Worm (Caenorhabditis elegans): ENCODE measurements around the gene sra-39.

Gene sra-39

ce11 chrX:13876860-13877259 is 26.4 kb downstream of the sra-39 start:
- no peak for TF ChIP-seq unc-62 (GFP tag; optimal IDR thresholded peaks at IDR 0.05)
- TF ChIP-seq nhr-2 (tag; optimal IDR thresholded peaks at IDR 0.05), result no peak
- no peak for TF ChIP-seq ham-2 (GFP tag; optimal IDR thresholded peaks at IDR 0.05)
- TF ChIP-seq lsy-2 (tag; optimal IDR thresholded peaks at IDR 0.05), result no peak

ce11 chrX:13875913-13876312 is 27.3 kb downstream of the sra-39 start:
- TF ChIP-seq ces-1 (GFP tag; optimal IDR thresholded peaks at IDR 0.05), result peak; percentile 87
- TF ChIP-seq mep-1 (tag; optimal IDR thresholded peaks at IDR 0.05), result no peak

- TF ChIP-seq lin-13 (tag; optimal IDR thresholded peaks at IDR 0.05), result no peak
- TF ChIP-seq hlh-1 (tag; optimal IDR thresholded peaks at IDR 0.05), result peak; percentile 98
- TF ChIP-seq nhr-12 (tag; optimal IDR thresholded peaks at IDR 0.05), result no peak
- TF ChIP-seq unc-62 (GFP tag; optimal IDR thresholded peaks at IDR 0.05), result peak; percentile 90
- peak; percentile 88 for TF ChIP-seq unc-120 (tag; optimal IDR thresholded peaks at IDR 0.05; ENCODE audit: poor library complexity, severe bottlenecking)
- TF ChIP-seq sptf-1 (tag; optimal IDR thresholded peaks at IDR 0.05), result peak; percentile 9
These were observed 29.8 kb downstream of the sra-39 start for ce11 chrX:13873324-13873933.

DNA sequence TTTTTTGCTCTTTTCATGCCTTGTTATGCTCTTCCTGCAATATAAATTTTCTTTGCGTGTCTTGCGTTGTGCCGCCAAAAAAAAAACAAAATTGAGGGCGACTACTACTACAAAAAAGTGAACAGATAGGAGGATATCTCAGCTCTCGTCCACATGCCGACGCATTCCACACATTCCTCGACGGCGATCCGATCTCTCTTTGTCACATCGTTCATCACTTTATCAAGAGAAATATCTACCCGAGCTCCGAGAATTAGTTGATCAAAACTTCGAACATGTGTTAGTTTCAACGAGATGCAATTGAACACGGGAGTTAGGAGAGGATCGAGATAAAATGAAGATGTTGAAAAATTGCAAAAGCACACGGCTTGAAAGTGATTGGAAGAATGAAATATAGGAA is 32.1 kb downstream of the sra-39 start:
- peak; percentile 58 for TF ChIP-seq unc-62 (GFP tag; optimal IDR thresholded peaks at IDR 0.05)
- TF ChIP-seq mep-1 (tag; optimal IDR thresholded peaks at IDR 0.05), result no peak

- TF ChIP-seq nhr-76 (tag; optimal IDR thresholded peaks at IDR 0.05) (no peak), blmp-1 (tag; optimal IDR thresholded peaks at IDR 0.05) (peak; percentile 83), mep-1 (tag; optimal IDR thresholded peaks at IDR 0.05) (no peak)
These were observed 39.0 kb downstream of the sra-39 start, which contains the start of gene M03B6.3 for ce11 chrX:13864191-13864590. TSS of gene M03B6.3 (minus strand) at chrX:13864292.

DNA sequence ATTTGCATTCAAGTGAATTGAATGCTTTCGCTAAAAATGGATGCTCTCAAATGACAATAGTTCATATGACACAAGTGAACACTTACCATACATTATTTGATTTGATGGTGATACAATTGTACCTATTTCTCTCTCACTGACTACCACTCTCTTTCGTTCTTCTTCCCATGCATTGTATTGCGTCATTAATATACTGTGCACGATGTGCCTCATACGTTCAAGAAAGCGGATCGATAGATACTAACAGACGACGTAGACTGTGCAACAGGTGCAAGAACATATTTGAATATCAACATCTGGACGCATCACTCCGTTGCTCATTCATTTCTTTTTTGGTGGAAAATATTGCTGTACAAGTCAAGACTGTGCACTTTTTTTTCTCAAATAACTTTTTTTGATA is 44.5 kb downstream of the sra-39 start, which contains the start of gene M03B6.4:
Gene M03B6.4 (plus strand): TSS at position 149 of the 400 bp plus-strand sequence.
- TF ChIP-seq M03D4.4 (tag; optimal IDR thresholded peaks at IDR 0.05) (no peak), ceh-83 (GFP tag; optimal IDR thresholded peaks at IDR 0.05) (no peak), mab-5 (tag; optimal IDR thresholded peaks at IDR 0.05) (no peak), ceh-39 (tag; optimal IDR thresholded peaks at IDR 0.05) (peak; percentile 82), pha-4 (tag; optimal IDR thresholded peaks at IDR 0.05) (no peak), unc-62 (GFP tag; optimal IDR thresholded peaks at IDR 0.05) (no peak), unc-39 (tag; optimal IDR thresholded peaks at IDR 0.05) (no peak), ceh-43 (GFP tag; optimal IDR thresholded peaks at IDR 0.05) (no peak), ztf-11 (tag; optimal IDR thresholded peaks at IDR 0.05) (no peak), mep-1 (tag; optimal IDR thresholded peaks at IDR 0.05) (no peak), lsy-2 (tag; optimal IDR thresholded peaks at IDR 0.05) (no peak), snpc-4 (tag; optimal IDR thresholded peaks at IDR 0.05) (no peak), cnd-1 (tag; optimal IDR thresholded peaks at IDR 0.05) (peak; percentile 10), zip-8 (tag; optimal IDR thresholded peaks at IDR 0.05) (peak; percentile 93), blmp-1 (tag; optimal IDR thresholded peaks at IDR 0.05) (no peak), nhr-2 (tag; optimal IDR thresholded peaks at IDR 0.05) (peak; percentile 33), sptf-1 (tag; optimal IDR thresholded peaks at IDR 0.05) (no peak), ces-1 (GFP tag; optimal IDR thresholded peaks at IDR 0.05) (no peak), ham-2 (GFP tag; optimal IDR thresholded peaks at IDR 0.05) (no peak), unc-120 (tag; optimal IDR thresholded peaks at IDR 0.05; ENCODE audit: poor library complexity, severe bottlenecking) (no peak)

ce11 chrX:13855928-13856327 is 47.3 kb downstream of the sra-39 start:
- no peak for TF ChIP-seq unc-62 (GFP tag; optimal IDR thresholded peaks at IDR 0.05)
- no peak for TF ChIP-seq drap-1 (GFP tag; optimal IDR thresholded peaks at IDR 0.05)
- TF ChIP-seq bed-3 (GFP tag; optimal IDR thresholded peaks at IDR 0.05), result no peak
- TF ChIP-seq nhr-12 (tag; optimal IDR thresholded peaks at IDR 0.05), result no peak

DNA sequence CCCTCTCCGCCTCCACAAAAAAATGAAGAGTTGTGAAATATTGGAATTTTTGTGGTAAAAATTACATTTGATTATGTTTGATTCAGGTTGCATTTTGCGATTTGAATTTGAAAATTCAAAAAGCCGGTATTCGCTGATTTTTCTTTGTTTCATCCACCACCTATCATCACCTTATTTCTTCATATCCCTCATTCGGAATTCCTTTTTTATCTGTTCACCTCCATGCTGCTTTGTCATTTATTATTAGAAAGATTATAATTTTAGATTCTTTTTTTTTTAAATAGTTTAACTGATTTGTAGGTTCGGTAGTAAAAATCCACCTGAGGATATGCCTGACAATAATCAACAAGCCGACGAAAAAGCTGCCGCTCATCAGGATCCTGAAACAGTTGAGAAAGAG is 50.6 kb downstream of the sra-39 start, which contains the start of gene mct-3:
Gene mct-3 (plus strand): TSS at position 301 of the 400 bp plus-strand sequence.
- TF ChIP-seq cnd-1 (tag; optimal IDR thresholded peaks at IDR 0.05) (no peak), ces-1 (GFP tag; optimal IDR thresholded peaks at IDR 0.05) (no peak), ztf-11 (tag; optimal IDR thresholded peaks at IDR 0.05) (no peak), ceh-43 (GFP tag; optimal IDR thresholded peaks at IDR 0.05) (no peak), sem-2 (GFP tag; optimal IDR thresholded peaks at IDR 0.05) (no peak), nhr-2 (tag; optimal IDR thresholded peaks at IDR 0.05) (no peak), nhr-76 (tag; optimal IDR thresholded peaks at IDR 0.05) (no peak), mls-2 (tag; optimal IDR thresholded peaks at IDR 0.05) (no peak), ham-2 (GFP tag; optimal IDR thresholded peaks at IDR 0.05) (no peak), flh-1 (GFP tag; optimal IDR thresholded peaks at IDR 0.05) (no peak), lin-32 (GFP tag; optimal IDR thresholded peaks at IDR 0.05) (no peak), unc-39 (tag; optimal IDR thresholded peaks at IDR 0.05) (no peak), blmp-1 (tag; optimal IDR thresholded peaks at IDR 0.05) (no peak), zip-8 (tag; optimal IDR thresholded peaks at IDR 0.05) (no peak), drap-1 (GFP tag; optimal IDR thresholded peaks at IDR 0.05) (no peak), nhr-28 (tag; optimal IDR thresholded peaks at IDR 0.05) (no peak), snpc-4 (tag; optimal IDR thresholded peaks at IDR 0.05) (no peak), unc-120 (tag; optimal IDR thresholded peaks at IDR 0.05; ENCODE audit: poor library complexity, severe bottlenecking) (no peak), elt-1 (tag; optimal IDR thresholded peaks at IDR 0.05; ENCODE audit: borderline replicate concordance, insufficient read depth) (no peak)

Data from whole organism, mixed stage, embryonic.